Fruit fly (Drosophila melanogaster): Measurements from ENCODE around the gene schuy.

schuy gene

DNA sequence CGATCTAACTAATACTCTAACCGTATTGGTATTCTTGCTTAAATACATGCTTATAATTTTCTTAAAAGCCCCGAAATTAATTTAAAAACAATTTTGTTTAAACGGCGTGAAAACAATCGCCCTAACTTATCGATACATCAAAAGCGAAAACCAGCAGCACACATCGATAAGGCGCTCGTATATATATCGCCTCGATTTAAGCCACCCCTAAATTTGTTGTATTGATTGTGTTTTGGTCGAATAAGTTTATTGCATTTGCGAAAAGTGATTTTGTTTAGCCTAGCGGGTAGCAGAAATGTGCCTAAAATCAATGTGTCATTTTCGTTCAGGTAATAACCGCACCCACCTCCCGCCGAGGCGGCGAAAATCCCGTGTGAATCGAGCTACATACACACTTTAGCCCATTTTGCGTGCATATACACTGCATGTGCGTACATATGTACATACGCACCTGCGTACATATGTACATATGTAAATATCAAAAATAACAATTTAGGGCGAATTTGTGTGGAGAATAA lies 5.9 kb downstream of the schuy start, which contains the start of the genes CG7646 and Nca (continued):
- TF ChIP-seq unpg (GFP tag; optimal IDR thresholded peaks at IDR 0.05) (no peak), danr (GFP tag; IDR thresholded peaks at IDR 0.05) (no peak), wor (GFP tag; IDR thresholded peaks at IDR 0.05) (no peak), CG14710 (tag; optimal IDR thresholded peaks at IDR 0.05) (peak; percentile 46), Sry-δ (GFP tag; optimal IDR thresholded peaks at IDR 0.05) (peak; percentile 92), ac (GFP tag; optimal IDR thresholded peaks at IDR 0.05) (peak; percentile 10), CG18764 (GFP tag; optimal IDR thresholded peaks at IDR 0.05) (no peak), nerfin-1 (tag; optimal IDR thresholded peaks at IDR 0.05) (peak; percentile 50), CG16815 (GFP tag; optimal IDR thresholded peaks at IDR 0.05) (no peak), run (tag; optimal IDR thresholded peaks at IDR 0.05) (no peak), CG8924 (tag; optimal IDR thresholded peaks at IDR 0.05) (peak; percentile 50), Ada2b (GFP tag; IDR thresholded peaks at IDR 0.05) (no peak), ro (GFP tag; IDR thresholded peaks at IDR 0.05) (no peak), jing (GFP tag; optimal IDR thresholded peaks at IDR 0.05) (no peak), Mad (GFP tag; optimal IDR thresholded peaks at IDR 0.05) (no peak), MESR4 (GFP tag; optimal IDR thresholded peaks at IDR 0.05) (peak; percentile 89), CG3726 (GFP tag; IDR thresholded peaks at IDR 0.05) (no peak), CG17328 (GFP tag; IDR thresholded peaks at IDR 0.05) (no peak), aop (GFP tag; IDR thresholded peaks at IDR 0.05) (no peak), exex (tag; optimal IDR thresholded peaks at IDR 0.05) (no peak), ab (GFP tag; optimal IDR thresholded peaks at IDR 0.05) (no peak), tna (GFP tag; IDR thresholded peaks at IDR 0.05; ENCODE audit: partially characterized antibody) (peak; percentile 87), CG4617 (GFP tag; optimal IDR thresholded peaks at IDR 0.05; ENCODE audit: borderline replicate concordance) (peak; percentile 65), Blimp-1 (GFP tag; optimal IDR thresholded peaks at IDR 0.05) (no peak), scrt (GFP tag; optimal IDR thresholded peaks at IDR 0.05) (no peak), usp (GFP tag; optimal IDR thresholded peaks at IDR 0.05) (no peak), Myb (GFP tag; optimal IDR thresholded peaks at IDR 0.05) (peak; percentile 92), CG14860 (GFP tag; IDR thresholded peaks at IDR 0.05; ENCODE audit: partially characterized antibody) (peak; percentile 88), Poxn (GFP tag; IDR thresholded peaks at IDR 0.05) (no peak), trem (tag; optimal IDR thresholded peaks at IDR 0.05) (peak; percentile 64), CG2120 (GFP tag; optimal IDR thresholded peaks at IDR 0.05) (peak; percentile 10), sna (GFP tag; IDR thresholded peaks at IDR 0.05; ENCODE audit: partially characterized antibody) (peak; percentile 85), dpn (GFP tag; optimal IDR thresholded peaks at IDR 0.05) (no peak), E2f1 (GFP tag; IDR thresholded peaks at IDR 0.05) (no peak), Hmx (GFP tag; optimal IDR thresholded peaks at IDR 0.05) (no peak), hth (optimal IDR thresholded peaks at IDR 0.05) (no peak), sens (GFP tag) (peak; percentile 86), maf-S (GFP tag; optimal IDR thresholded peaks at IDR 0.05) (no peak), vvl (GFP tag; IDR thresholded peaks at IDR 0.05) (no peak), rib (GFP tag; IDR thresholded peaks at IDR 0.05) (no peak), crc (GFP tag; optimal IDR thresholded peaks at IDR 0.05) (no peak), CG3838 (GFP tag; optimal IDR thresholded peaks at IDR 0.05) (no peak), peb (GFP tag; IDR thresholded peaks at IDR 0.05) (no peak), HLHmδ (GFP tag; optimal IDR thresholded peaks at IDR 0.05) (no peak), CG12219 (GFP tag; optimal IDR thresholded peaks at IDR 0.05) (no peak), CG16863 (GFP tag; optimal IDR thresholded peaks at IDR 0.05) (no peak), Scr (GFP tag; IDR thresholded peaks at IDR 0.05; ENCODE audit: partially characterized antibody) (peak; percentile 93), Hey (tag; optimal IDR thresholded peaks at IDR 0.05) (no peak), CG8290 (GFP tag; optimal IDR thresholded peaks at IDR 0.05) (no peak), CG8290 (tag; optimal IDR thresholded peaks at IDR 0.05) (no peak), CG10543 (GFP tag; optimal IDR thresholded peaks at IDR 0.05) (peak; percentile 64), Taf1 (GFP tag; IDR thresholded peaks at IDR 0.05) (no peak)

Measured in whole organism, embryonic.